Fruit fly (Drosophila melanogaster) whole organism, embryonic: ENCODE results near the gene rempA.
A peak's percentile ranks its signal among the peaks of the same experiment; 100 is the strongest.

ENCODE experiments used
- Adf1 ChIP-seq: fragments of 200-800 bp; sonication (Bioruptor generic); IDR thresholded peaks from 2 replicates; pipeline ENCODE4 v1.3.6; 2022; ENCODE audit warnings: missing biosample characterization, missing genetic modification characterization
- C15 ChIP-seq: fragments of 200-800 bp; sonication (Bioruptor generic); IDR thresholded peaks from 3 replicates; pipeline ENCODE4 v1.3.6; 2022; ENCODE audit warnings: missing biosample characterization, missing genetic modification characterization
- CG10654 ChIP-seq: fragments of 200-800 bp; sonication (Bioruptor generic); optimal IDR thresholded peaks from 2 replicates; lab custom pipeline; 2016; ENCODE audit warnings: missing biosample characterization, missing genetic modification characterization
- CG12071 ChIP-seq: fragments of 200-800 bp; sonication (Bioruptor generic); optimal IDR thresholded peaks from 3 replicates; lab custom pipeline; 2018; ENCODE audit warnings: missing biosample characterization, mild to moderate bottlenecking, missing genetic modification characterization
- CG12299 ChIP-seq: fragments of 200-800 bp; sonication (Bioruptor generic); optimal IDR thresholded peaks from 2 replicates; lab custom pipeline; 2018; ENCODE audit warnings: missing biosample characterization, mild to moderate bottlenecking, missing genetic modification characterization
- CG12744 ChIP-seq: fragments of 200-800 bp; sonication (Bioruptor generic); optimal IDR thresholded peaks from 2 replicates; lab custom pipeline; 2016; ENCODE audit warnings: missing biosample characterization, missing genetic modification characterization
- CG13894 ChIP-seq: fragments of 200-800 bp; sonication (Bioruptor generic); optimal IDR thresholded peaks from 3 replicates; lab custom pipeline; 2018; ENCODE audit warnings: missing biosample characterization, mild to moderate bottlenecking, missing genetic modification characterization, moderate library complexity
- CG15601 ChIP-seq: fragments of 200-800 bp; sonication (Bioruptor generic); optimal IDR thresholded peaks from 3 replicates; lab custom pipeline; 2019; ENCODE audit warnings: missing biosample characterization, mild to moderate bottlenecking, missing genetic modification characterization, moderate library complexity
- CG15696 ChIP-seq: fragments of 200-800 bp; sonication (Bioruptor generic); optimal IDR thresholded peaks from 2 replicates; lab custom pipeline; 2019; ENCODE audit warnings: missing biosample characterization, mild to moderate bottlenecking, missing genetic modification characterization, moderate library complexity
- CG16779 ChIP-seq: fragments of 200-800 bp; sonication (Bioruptor generic); IDR thresholded peaks from 2 replicates; pipeline ENCODE4 v1.3.6; 2022; ENCODE audit warnings: missing biosample characterization, missing genetic modification characterization
- CG17361 ChIP-seq: fragments of 200-800 bp; sonication (Bioruptor generic); IDR thresholded peaks from 3 replicates; pipeline ENCODE4 v1.3.6; 2022; ENCODE audit warnings: missing biosample characterization, missing genetic modification characterization
- CG17829 ChIP-seq: fragments of 200-800 bp; optimal IDR thresholded peaks from 2 replicates; lab custom pipeline; 2019; ENCODE audit warnings: missing biosample characterization, mild to moderate bottlenecking, missing genetic modification characterization, moderate library complexity
- CG18011 ChIP-seq: fragments of 200-800 bp; sonication (Bioruptor generic); optimal IDR thresholded peaks from 2 replicates; lab custom pipeline; 2017; ENCODE audit warnings: missing biosample characterization, missing genetic modification characterization, mild to moderate bottlenecking, moderate library complexity, missing genotype
- CG33213 ChIP-seq: fragments of 200-800 bp; sonication (Bioruptor generic); optimal IDR thresholded peaks from 3 replicates; lab custom pipeline; 2016; ENCODE audit warnings: missing biosample characterization, missing genetic modification characterization
- CG5180 ChIP-seq: fragments of 200-800 bp; sonication (Bioruptor generic); optimal IDR thresholded peaks from 3 replicates; lab custom pipeline; 2017; ENCODE audit warnings: missing biosample characterization, missing genetic modification characterization, mild to moderate bottlenecking, moderate library complexity, missing genetic modification reagents
- CG6791 ChIP-seq: fragments of 200-800 bp; sonication (Bioruptor generic); IDR thresholded peaks from 3 replicates; pipeline ENCODE4 v1.3.6; 2022; ENCODE audit warnings: missing biosample characterization, missing genetic modification characterization; ENCODE audit not compliant: partially characterized antibody
- CG9437 ChIP-seq: fragments of 200-800 bp; sonication (Bioruptor generic); optimal IDR thresholded peaks from 2 replicates; lab custom pipeline; 2018; ENCODE audit warnings: missing biosample characterization, mild to moderate bottlenecking, missing genetic modification characterization
- Dad ChIP-seq: fragments of 200-800 bp; sonication (Bioruptor generic); optimal IDR thresholded peaks from 3 replicates; lab custom pipeline; 2016; ENCODE audit warnings: missing biosample characterization, missing genetic modification characterization
- Dek ChIP-seq: fragments of 200-800 bp; sonication (Bioruptor generic); optimal IDR thresholded peaks from 3 replicates; lab custom pipeline; 2019; ENCODE audit warnings: missing biosample characterization, mild to moderate bottlenecking, missing genetic modification characterization, moderate library complexity
- Dll ChIP-seq: fragments of 200-800 bp; sonication (Bioruptor generic); IDR thresholded peaks from 4 replicates; pipeline ENCODE4 v1.3.6; 2022; ENCODE audit warnings: missing biosample characterization, missing genetic modification characterization; ENCODE audit not compliant: partially characterized antibody
- Elba2 ChIP-seq: fragments of 200-800 bp; sonication (Bioruptor generic); optimal IDR thresholded peaks from 3 replicates; lab custom pipeline; 2016; ENCODE audit warnings: missing biosample characterization, missing genetic modification characterization
- H2.0 ChIP-seq: fragments of 200-800 bp; sonication (Bioruptor generic); IDR thresholded peaks from 2 replicates; pipeline ENCODE4 v1.3.6; 2022; ENCODE audit warnings: missing biosample characterization, missing genetic modification characterization
- NK7.1 ChIP-seq: fragments of 200-800 bp; sonication (Bioruptor generic); optimal IDR thresholded peaks from 3 replicates; lab custom pipeline; 2016; ENCODE audit warnings: missing biosample characterization, missing genetic modification characterization
- Nf-YA ChIP-seq: fragments of 200-800 bp; sonication (Bioruptor generic); IDR thresholded peaks from 2 replicates; pipeline ENCODE4 v1.3.6; 2022; ENCODE audit warnings: missing biosample characterization, missing genetic modification characterization
- NfI ChIP-seq: fragments of 200-800 bp; sonication (Bioruptor generic); optimal IDR thresholded peaks from 3 replicates; lab custom pipeline; 2018; ENCODE audit warnings: missing biosample characterization, mild to moderate bottlenecking, missing genetic modification characterization, moderate library complexity
- Optix ChIP-seq: fragments of 200-800 bp; sonication (Bioruptor generic); IDR thresholded peaks from 3 replicates; pipeline ENCODE4 v1.3.6; 2022; ENCODE audit warnings: missing biosample characterization, missing genetic modification characterization
- Xbp1 ChIP-seq: fragments of 200-800 bp; sonication (Bioruptor generic); optimal IDR thresholded peaks from 3 replicates; lab custom pipeline; 2016; ENCODE audit warnings: missing biosample characterization, mild to moderate bottlenecking, missing genetic modification characterization
- abd-A ChIP-seq: fragments of 200-800 bp; sonication (Bioruptor generic); optimal IDR thresholded peaks from 3 replicates; lab custom pipeline; 2019; ENCODE audit warnings: missing biosample characterization, mild to moderate bottlenecking, missing genetic modification characterization, moderate library complexity
- bbx ChIP-seq: fragments of 200-800 bp; sonication (Bioruptor generic); IDR thresholded peaks from 2 replicates; pipeline ENCODE4 v1.3.6; 2022; ENCODE audit warnings: missing biosample characterization, missing genetic modification characterization; ENCODE audit not compliant: partially characterized antibody
- bcd ChIP-seq: fragments of 200-800 bp; sonication (Bioruptor generic); optimal IDR thresholded peaks from 2 replicates; lab custom pipeline; 2017; ENCODE audit warnings: missing biosample characterization, mild to moderate bottlenecking, missing genetic modification characterization
- bsh ChIP-seq, 2 experiments: fragments of 200-800 bp; sonication (Bioruptor generic); optimal IDR thresholded peaks; 2 replicates each; lab custom pipeline; 2017 to 2018; ENCODE audit warnings: mild to moderate bottlenecking in 2 of 2, missing biosample characterization in 2 of 2, missing genetic modification characterization in 2 of 2, moderate library complexity in 1 of 2
- disco-r ChIP-seq: fragments of 200-800 bp; sonication (Bioruptor generic); optimal IDR thresholded peaks from 2 replicates; lab custom pipeline; 2016; ENCODE audit warnings: missing biosample characterization, missing genetic modification characterization
- ems ChIP-seq: fragments of 200-800 bp; sonication (Bioruptor generic); optimal IDR thresholded peaks from 3 replicates; lab custom pipeline; 2016; ENCODE audit warnings: missing biosample characterization, missing genetic modification characterization
- eve ChIP-seq, 2 experiments: fragments of >200 bp; optimal IDR thresholded peaks; 2 replicates each; lab custom pipeline; 2017; ENCODE audit warnings: missing biosample characterization in 2 of 2, missing genetic modification characterization in 2 of 2
- ewg ChIP-seq: fragments of 200-800 bp; sonication (Bioruptor generic); optimal IDR thresholded peaks from 3 replicates; lab custom pipeline; 2017; ENCODE audit warnings: mild to moderate bottlenecking, missing biosample characterization, missing genetic modification reagents, missing genetic modification characterization
- exex ChIP-seq: fragments of 200-800 bp; sonication (Bioruptor generic); optimal IDR thresholded peaks from 4 replicates; lab custom pipeline; 2018; ENCODE audit warnings: missing biosample characterization, mild to moderate bottlenecking, missing genetic modification characterization, moderate library complexity
- gcm2 ChIP-seq: fragments of 200-800 bp; sonication (Bioruptor generic); optimal IDR thresholded peaks from 2 replicates; lab custom pipeline; 2016; ENCODE audit warnings: missing biosample characterization, missing genetic modification characterization
- gem ChIP-seq: fragments of 200-800 bp; sonication (Bioruptor generic); optimal IDR thresholded peaks from 2 replicates; lab custom pipeline; 2019; ENCODE audit warnings: missing biosample characterization, mild to moderate bottlenecking, missing genetic modification characterization, moderate library complexity
- h ChIP-seq: fragments of >200 bp; optimal IDR thresholded peaks from 2 replicates; lab custom pipeline; 2017
- jumu ChIP-seq: fragments of 200-800 bp; sonication (Bioruptor generic); optimal IDR thresholded peaks from 3 replicates; lab custom pipeline; 2016; ENCODE audit warnings: missing biosample characterization, missing genetic modification characterization
- lbe ChIP-seq: fragments of 200-800 bp; sonication (Bioruptor generic); optimal IDR thresholded peaks from 2 replicates; lab custom pipeline; 2016; ENCODE audit warnings: missing biosample characterization, mild to moderate bottlenecking, missing genetic modification characterization
- pan ChIP-seq, 4 experiments: fragments of >200 bp in 3 of 4; fragments of 200-800 bp in 1 of 4; sonication (Bioruptor generic) in 1 of 4; optimal IDR thresholded peaks in 3 of 4; IDR thresholded peaks in 1 of 4; 2 replicates each; pipeline versions ENCODE4 v1.3.6 to Lab custom; 2017 to 2022; ENCODE audit warnings: missing biosample characterization in 2 of 4, missing genetic modification characterization in 2 of 4, mixed read lengths in 1 of 4
- peb ChIP-seq: fragments of 200-800 bp; sonication (Bioruptor generic); IDR thresholded peaks from 2 replicates; pipeline ENCODE4 v1.3.6; 2022; ENCODE audit warnings: missing biosample characterization, missing genetic modification characterization
- sens ChIP-seq: fragments of 200-800 bp; sonication (Bioruptor generic); peaks from one replicate; lab custom pipeline; 2016; ENCODE audit warnings: missing biosample characterization, missing genetic modification characterization
- sim ChIP-seq: fragments of 200-800 bp; sonication (Bioruptor generic); IDR thresholded peaks from 2 replicates; pipeline ENCODE4 v1.3.6; 2022; ENCODE audit warnings: missing biosample characterization, missing genetic modification characterization
- slp2 ChIP-seq: fragments of 200-800 bp; sonication (Bioruptor generic); optimal IDR thresholded peaks from 2 replicates; lab custom pipeline; 2016; ENCODE audit warnings: missing biosample characterization, missing genetic modification characterization
- so ChIP-seq: fragments of 200-800 bp; sonication (Bioruptor generic); IDR thresholded peaks from 3 replicates; pipeline ENCODE4 v1.3.6; 2022; ENCODE audit warnings: missing biosample characterization, missing genetic modification characterization
- trh ChIP-seq: fragments of 200-800 bp; sonication (Bioruptor generic); optimal IDR thresholded peaks from 2 replicates; lab custom pipeline; 2016; ENCODE audit warnings: missing biosample characterization, missing genetic modification characterization
- tup ChIP-seq: fragments of 200-800 bp; sonication (Bioruptor generic); optimal IDR thresholded peaks from 2 replicates; lab custom pipeline; 2016; ENCODE audit warnings: missing biosample characterization, mild to moderate bottlenecking, missing genetic modification characterization, moderate library complexity

Gene rempA

dm6 chr2L:523165-523835 is 36.8 kb downstream of the rempA start (continued):
- TF ChIP-seq H2.0, result 0 out of 2 replicates have a peak, but pooled peaks have one; percentile 8
- TF ChIP-seq CG16779 (GFP tag; lab: Robert Waterston, UW), result 0 out of 2 replicates have a peak, but pooled peaks have one; percentile 19
- no peak for TF ChIP-seq pan (optimal IDR thresholded peaks at IDR 0.05; lab: Kevin White, UChicago)
- TF ChIP-seq pan (GFP tag; optimal IDR thresholded peaks at IDR 0.05 in 1 of 2, IDR thresholded peaks at IDR 0.05 in 1 of 2), result peak in 1 of 2 experiments; percentile 24
- TF ChIP-seq CG18011 (GFP tag; lab: Kevin White, UChicago), result peak; percentile 13
- no peak for TF ChIP-seq h
- peak; percentile 61; the same call in 3 of the 4 replicates for TF ChIP-seq Dll (GFP tag; lab: Robert Waterston, UW)
- TF ChIP-seq eve (GFP tag; optimal IDR thresholded peaks at IDR 0.05; lab: Kevin White, UChicago), result no peak
- TF ChIP-seq Nf-YA (GFP tag; lab: Robert Waterston, UW), result peak; percentile 60; the same call in 1 of the 2 replicates
- peak; percentile 40 for TF ChIP-seq ems (GFP tag; lab: Kevin White, UChicago)
- peak; percentile 86 for TF ChIP-seq Adf1 (GFP tag; lab: Robert Waterston, UW)
- TF ChIP-seq bcd (GFP tag; lab: Kevin White, UChicago), result peak; percentile 77
- TF ChIP-seq CG9437, result no peak
- peak; percentile 74 for TF ChIP-seq sens
- TF ChIP-seq CG17829 (tag; lab: Kevin White, UChicago), result peak; percentile 79
- TF ChIP-seq CG5180, result peak; percentile 91
- TF ChIP-seq NfI (GFP tag; lab: Kevin White, UChicago), result peak; percentile 22
- TF ChIP-seq C15 (GFP tag; lab: Robert Waterston, UW), result no peak
- TF ChIP-seq lbe (GFP tag; lab: Kevin White, UChicago), result peak; percentile 49
- no peak for TF ChIP-seq CG15696 (tag; lab: Kevin White, UChicago)
- TF ChIP-seq CG13894 (tag; lab: Kevin White, UChicago), result peak; percentile 90
- peak in 1 of 2 experiments; percentile 39 for TF ChIP-seq bsh (GFP tag; optimal IDR thresholded peaks at IDR 0.05; lab: Kevin White, UChicago)
- 0 out of 3 replicates have a peak, but pooled peaks have one; percentile 64 for TF ChIP-seq CG6791 (GFP tag; lab: Robert Waterston, UW)
- no peak for TF ChIP-seq jumu (GFP tag; lab: Kevin White, UChicago)
- TF ChIP-seq CG10654 (GFP tag; lab: Kevin White, UChicago), result no peak
- no peak for TF ChIP-seq disco-r (GFP tag; lab: Kevin White, UChicago)
- TF ChIP-seq tup (GFP tag; lab: Kevin White, UChicago), result no peak
- no peak for TF ChIP-seq Dek (tag; lab: Kevin White, UChicago)
- peak; percentile 88; the same call in 2 of the 3 replicates for TF ChIP-seq so (GFP tag; lab: Robert Waterston, UW)
- TF ChIP-seq CG12299 (tag; lab: Kevin White, UChicago), result no peak
- TF ChIP-seq Optix (GFP tag; lab: Robert Waterston, UW), result 0 out of 3 replicates have a peak, but pooled peaks have one; percentile 36
- TF ChIP-seq CG33213 (GFP tag; lab: Kevin White, UChicago), result peak; percentile 9
- no peak for TF ChIP-seq sim (GFP tag; lab: Robert Waterston, UW)
- TF ChIP-seq NK7.1, result no peak
- TF ChIP-seq bbx, result peak; percentile 64
- TF ChIP-seq gem (tag; lab: Kevin White, UChicago), result no peak
- peak; percentile 70 for TF ChIP-seq abd-A (tag; lab: Kevin White, UChicago)
- peak; percentile 6 for TF ChIP-seq CG15601 (tag; lab: Kevin White, UChicago)
- TF ChIP-seq Dad, result peak; percentile 25
- peak; percentile 77 for TF ChIP-seq exex
- peak; percentile 53 for TF ChIP-seq ewg
- peak; percentile 5 for TF ChIP-seq slp2 (GFP tag; lab: Kevin White, UChicago)
- no peak for TF ChIP-seq Xbp1 (GFP tag; lab: Kevin White, UChicago)
- 0 out of 2 replicates have a peak, but pooled peaks have one; percentile 23 for TF ChIP-seq peb (GFP tag; lab: Robert Waterston, UW)
- TF ChIP-seq trh, result no peak
- no peak for TF ChIP-seq gcm2 (GFP tag; lab: Kevin White, UChicago)
- no peak for TF ChIP-seq Elba2
- peak; percentile 71 for TF ChIP-seq CG12071 (GFP tag; lab: Kevin White, UChicago)
- peak; percentile 8 for TF ChIP-seq CG12744 (GFP tag; lab: Kevin White, UChicago)
- TF ChIP-seq CG17361 (GFP tag; lab: Robert Waterston, UW), result no peak
